Fruit fly (Drosophila melanogaster): ENCODE measurements around the gene ninaA.

Gene ninaA

dm6 chr2L:892461-892860, 15.4 kb downstream of the ninaA start (continued):
- TF ChIP-seq CG3407 (GFP tag; optimal IDR thresholded peaks at IDR 0.05) (no peak), ab (GFP tag; optimal IDR thresholded peaks at IDR 0.05) (no peak), CG2678 (tag; optimal IDR thresholded peaks at IDR 0.05) (peak; percentile 61), CG3726 (GFP tag; IDR thresholded peaks at IDR 0.05) (no peak), CrebB (tag; optimal IDR thresholded peaks at IDR 0.05) (no peak), Blimp-1 (GFP tag; optimal IDR thresholded peaks at IDR 0.05) (peak; percentile 24), bowl (GFP tag; IDR thresholded peaks at IDR 0.05) (no peak), CG17612 (GFP tag; IDR thresholded peaks at IDR 0.05) (no peak), sens-2 (GFP tag; IDR thresholded peaks at IDR 0.05) (no peak), oc (tag; optimal IDR thresholded peaks at IDR 0.05) (no peak), p53 (GFP tag; optimal IDR thresholded peaks at IDR 0.05) (no peak), dmrt11E (tag; optimal IDR thresholded peaks at IDR 0.05) (no peak), CG17361 (GFP tag; IDR thresholded peaks at IDR 0.05) (0 out of 3 replicates have a peak, but pooled peaks have one; percentile 19), Optix (GFP tag; IDR thresholded peaks at IDR 0.05) (peak; percentile 50; the same call in 1 of the 3 replicates), Myb (GFP tag; optimal IDR thresholded peaks at IDR 0.05) (peak; percentile 9), CG15696 (tag; optimal IDR thresholded peaks at IDR 0.05) (no peak), al (GFP tag; IDR thresholded peaks at IDR 0.05) (no peak), gt (GFP tag; IDR thresholded peaks at IDR 0.05) (no peak), CG3163 (GFP tag; optimal IDR thresholded peaks at IDR 0.05) (no peak), row (GFP tag; IDR thresholded peaks at IDR 0.05) (peak; percentile 51; the same call in 2 of the 3 replicates), CG2875 (GFP tag; optimal IDR thresholded peaks at IDR 0.05) (no peak), bsh (GFP tag; optimal IDR thresholded peaks at IDR 0.05) (peak in 1 of 2 experiments; percentile 47), Fer2 (tag; optimal IDR thresholded peaks at IDR 0.05) (no peak), CG9727 (GFP tag; optimal IDR thresholded peaks at IDR 0.05) (no peak), Oli (tag; optimal IDR thresholded peaks at IDR 0.05) (peak; percentile 8), CG13775 (GFP tag; optimal IDR thresholded peaks at IDR 0.05) (peak; percentile 4), sisA (GFP tag; IDR thresholded peaks at IDR 0.05) (peak; percentile 39; the same call in 1 of the 2 replicates), prd (optimal IDR thresholded peaks at IDR 0.05) (no peak), prd (GFP tag; IDR thresholded peaks at IDR 0.05) (peak; percentile 61), CG12942 (GFP tag; optimal IDR thresholded peaks at IDR 0.05) (peak; percentile 10), CG2120 (GFP tag; optimal IDR thresholded peaks at IDR 0.05) (peak; percentile 57), Xrp1 (GFP tag; IDR thresholded peaks at IDR 0.05) (0 out of 2 replicates have a peak, but pooled peaks have one; percentile 58), CG30431 (GFP tag; optimal IDR thresholded peaks at IDR 0.05) (no peak), CG6254 (GFP tag; optimal IDR thresholded peaks at IDR 0.05) (no peak), Stat92E (GFP tag; optimal IDR thresholded peaks at IDR 0.05) (no peak), Taf1 (GFP tag; IDR thresholded peaks at IDR 0.05) (no peak), CG8290 (GFP tag; optimal IDR thresholded peaks at IDR 0.05) (no peak), CG8290 (tag; optimal IDR thresholded peaks at IDR 0.05) (peak in 1 of 2 experiments; percentile 75), Neu2 (GFP tag; optimal IDR thresholded peaks at IDR 0.05; ENCODE audit: borderline replicate concordance) (no peak), CG6175 (GFP tag; IDR thresholded peaks at IDR 0.05) (no peak), H2.0 (GFP tag; IDR thresholded peaks at IDR 0.05) (no peak), CG3281 (GFP tag; optimal IDR thresholded peaks at IDR 0.05) (peak; percentile 51), usp (GFP tag; optimal IDR thresholded peaks at IDR 0.05) (no peak), tx (GFP tag; optimal IDR thresholded peaks at IDR 0.05) (no peak), CG15073 (GFP tag; optimal IDR thresholded peaks at IDR 0.05) (no peak), gce (GFP tag; IDR thresholded peaks at IDR 0.05) (0 out of 3 replicates have a peak, but pooled peaks have one; percentile 35), CG7963 (GFP tag; IDR thresholded peaks at IDR 0.05; ENCODE audit: partially characterized antibody) (no peak), luna (GFP tag; optimal IDR thresholded peaks at IDR 0.05) (no peak), tgo (GFP tag; IDR thresholded peaks at IDR 0.05) (no peak), CG13123 (GFP tag; optimal IDR thresholded peaks at IDR 0.05) (no peak), CG1603 (tag; optimal IDR thresholded peaks at IDR 0.05) (peak; percentile 49), Six4 (GFP tag; optimal IDR thresholded peaks at IDR 0.05) (no peak)

All from whole organism, embryonic.